Worm (Caenorhabditis elegans) whole organism, L4 larva: ENCODE measurements around the gene ceh-30.
A peak's percentile ranks its signal among the peaks of the same experiment; 100 is the strongest.

ENCODE experiments used
- F10B5.3 ChIP-seq: sonication (generic microtip); optimal IDR thresholded peaks from 2 replicates; lab custom pipeline; 2016; ENCODE audit warnings: mild to moderate bottlenecking, missing genetic modification characterization, missing compliant biosample characterization
- F44E2.7 ChIP-seq: fragments of 200-800 bp; sonication (Bioruptor generic); IDR thresholded peaks from 2 replicates; pipeline ENCODE4 v2.1.2; 2022; ENCODE audit warnings: missing genetic modification characterization, missing compliant biosample characterization
- R02D3.7 ChIP-seq: fragments of 150-350 bp; sonication (generic microtip); optimal IDR thresholded peaks from 3 replicates; lab custom pipeline; 2014; ENCODE audit warnings: missing biosample characterization, missing genetic modification characterization
- T20F7.1 ChIP-seq: fragments of 200-800 bp; sonication (Bioruptor generic); optimal IDR thresholded peaks from 2 replicates; lab custom pipeline; 2018; ENCODE audit warnings: mild to moderate bottlenecking, missing genetic modification characterization, missing compliant biosample characterization
- T26A8.4 ChIP-seq: fragments of 200-800 bp; sonication (Bioruptor generic); IDR thresholded peaks from 2 replicates; pipeline ENCODE4 v1.3.6; 2022; ENCODE audit warnings: missing genetic modification characterization, missing compliant biosample characterization
- Y48G9A.11 ChIP-seq: fragments of 200-800 bp; sonication (Bioruptor generic); IDR thresholded peaks from 2 replicates; pipeline ENCODE4 v1.3.6; 2022; ENCODE audit warnings: missing genetic modification reagents, missing genetic modification characterization, missing compliant biosample characterization
- Y75B8A.6 ChIP-seq: fragments of 200-800 bp; sonication (Bioruptor generic); IDR thresholded peaks from 2 replicates; pipeline ENCODE4 v1.3.6; 2022; ENCODE audit warnings: missing genetic modification reagents, missing genetic modification characterization, missing compliant biosample characterization
- ZK546.5 ChIP-seq, 2 experiments: sonication (generic microtip); optimal IDR thresholded peaks; 2 replicates each; lab custom pipeline; 2017; ENCODE audit warnings: missing biosample characterization in 2 of 2, missing genetic modification characterization in 2 of 2
- aha-1 ChIP-seq: fragments of 150-350 bp; peaks from one replicate; lab custom pipeline; 2014; ENCODE audit warnings: missing biosample characterization, missing genetic modification characterization
- attf-4 ChIP-seq: sonication (generic microtip); optimal IDR thresholded peaks from 3 replicates; lab custom pipeline; 2017; ENCODE audit warnings: missing biosample characterization, missing genetic modification characterization
- ceh-20 ChIP-seq: fragments of 200-800 bp; sonication (Bioruptor generic); IDR thresholded peaks from 2 replicates; pipeline ENCODE4 v1.3.6; 2022; ENCODE audit warnings: missing genetic modification reagents, missing genetic modification characterization, missing compliant biosample characterization
- ceh-62 ChIP-seq: sonication (generic microtip); optimal IDR thresholded peaks from 2 replicates; lab custom pipeline; 2017; ENCODE audit warnings: missing biosample characterization, missing genetic modification characterization
- ctbp-1 ChIP-seq: fragments of 200-800 bp; sonication (Bioruptor generic); IDR thresholded peaks from 2 replicates; pipeline ENCODE4 v1.3.6; 2022; ENCODE audit warnings: missing genetic modification reagents, missing genetic modification characterization, missing compliant biosample characterization
- daf-16 ChIP-seq, 3 experiments: sonication (generic microtip); optimal IDR thresholded peaks; 2 replicates each; lab custom pipeline; 2016 to 2017; ENCODE audit warnings: missing genetic modification characterization in 3 of 3, missing genetic modification reagents in 3 of 3, mild to moderate bottlenecking in 2 of 3, missing compliant biosample characterization in 2 of 3, missing biosample characterization in 1 of 3, moderate library complexity in 1 of 3
- dmd-6 ChIP-seq: fragments of 200-800 bp; sonication (Bioruptor generic); IDR thresholded peaks from 2 replicates; pipeline ENCODE4 v1.3.6; 2022; ENCODE audit warnings: missing genetic modification reagents, missing genetic modification characterization, missing compliant biosample characterization
- dmd-8 ChIP-seq: fragments of 200-800 bp; sonication (Bioruptor generic); IDR thresholded peaks from 2 replicates; pipeline ENCODE4 v1.3.6; 2022; ENCODE audit warnings: missing genetic modification characterization, missing compliant biosample characterization
- egl-43 ChIP-seq: fragments of 200-800 bp; sonication (Bioruptor generic); IDR thresholded peaks from 2 replicates; pipeline ENCODE4 v1.3.6; 2022; ENCODE audit warnings: missing genetic modification reagents, missing genetic modification characterization, missing compliant biosample characterization
- fkh-10 ChIP-seq: fragments of 150-350 bp; optimal IDR thresholded peaks from 2 replicates; lab custom pipeline; 2014; ENCODE audit warnings: missing biosample characterization, missing genetic modification reagents, missing genetic modification characterization
- jun-1 ChIP-seq: fragments of 150-350 bp; optimal IDR thresholded peaks from 2 replicates; lab custom pipeline; 2014; ENCODE audit warnings: missing biosample characterization, missing genetic modification reagents, missing genetic modification characterization
- lim-7 ChIP-seq: fragments of 200-800 bp; sonication (Bioruptor generic); IDR thresholded peaks from 2 replicates; pipeline ENCODE4 v1.3.6; 2022; ENCODE audit warnings: missing genetic modification characterization, missing compliant biosample characterization
- lin-13 ChIP-seq: fragments of 150-350 bp; optimal IDR thresholded peaks from 2 replicates; lab custom pipeline; 2014; ENCODE audit warnings: missing biosample characterization, missing genetic modification reagents, missing genetic modification characterization
- lin-29 ChIP-seq: fragments of 200-800 bp; sonication (Bioruptor generic); IDR thresholded peaks from 2 replicates; pipeline ENCODE4 v1.3.6; 2022; ENCODE audit warnings: missing genetic modification reagents, missing genetic modification characterization, missing compliant biosample characterization
- lir-3 ChIP-seq: sonication (generic microtip); optimal IDR thresholded peaks from 2 replicates; lab custom pipeline; 2016; ENCODE audit warnings: mild to moderate bottlenecking, missing genetic modification characterization, missing compliant biosample characterization
- madf-9 ChIP-seq: fragments of 200-800 bp; sonication (Bioruptor generic); conservative IDR thresholded peaks from 2 replicates; pipeline ENCODE4 v1.3.6; 2022; ENCODE audit warnings: missing genetic modification reagents, missing genetic modification characterization, missing compliant biosample characterization
- mdt-29 ChIP-seq: fragments of 200-800 bp; sonication (Bioruptor generic); IDR thresholded peaks from 2 replicates; pipeline ENCODE4 v1.3.6; 2022; ENCODE audit warnings: missing genetic modification reagents, missing genetic modification characterization, missing compliant biosample characterization
- mep-1 ChIP-seq: fragments of 150-350 bp; sonication (generic microtip); optimal IDR thresholded peaks from 3 replicates; lab custom pipeline; 2014; ENCODE audit warnings: missing biosample characterization, missing genetic modification characterization
- nhr-11 ChIP-seq: fragments of 150-350 bp; optimal IDR thresholded peaks from 2 replicates; lab custom pipeline; 2014; ENCODE audit warnings: missing biosample characterization, missing genetic modification characterization
- nhr-111 ChIP-seq: fragments of 200-800 bp; sonication (Bioruptor generic); optimal IDR thresholded peaks from 2 replicates; lab custom pipeline; 2018; ENCODE audit warnings: mild to moderate bottlenecking, missing genetic modification characterization, missing compliant biosample characterization
- nhr-25 ChIP-seq: sonication (generic microtip); optimal IDR thresholded peaks from 2 replicates; lab custom pipeline; 2017; ENCODE audit warnings: missing genetic modification characterization, mild to moderate bottlenecking, missing compliant biosample characterization, antibody characterized with exemption, moderate library complexity, borderline replicate concordance; ENCODE audit not compliant: insufficient read depth
- nhr-76 ChIP-seq: fragments of 150-350 bp; optimal IDR thresholded peaks from 2 replicates; lab custom pipeline; 2014; ENCODE audit warnings: missing biosample characterization, missing genetic modification characterization
- php-3 ChIP-seq: fragments of 200-800 bp; sonication (Bioruptor generic); IDR thresholded peaks from 2 replicates; pipeline ENCODE4 v1.3.6; 2022; ENCODE audit warnings: missing genetic modification reagents, missing genetic modification characterization, missing compliant biosample characterization
- rbr-2 ChIP-seq: sonication (generic microtip); optimal IDR thresholded peaks from 2 replicates; lab custom pipeline; 2016; ENCODE audit warnings: missing genotype, missing genetic modification characterization, missing compliant biosample characterization
- set-16 ChIP-seq: fragments of 200-800 bp; sonication (Bioruptor generic); IDR thresholded peaks from 2 replicates; pipeline ENCODE4 v1.3.6; 2022; ENCODE audit warnings: missing genetic modification reagents, missing genetic modification characterization, missing compliant biosample characterization
- snpc-1.2 ChIP-seq: fragments of 200-800 bp; sonication (Bioruptor generic); IDR thresholded peaks from 2 replicates; pipeline ENCODE4 v1.3.6; 2022; ENCODE audit warnings: missing genetic modification reagents, missing genetic modification characterization, missing compliant biosample characterization
- snpc-4 ChIP-seq: fragments of 150-350 bp; optimal IDR thresholded peaks from 2 replicates; lab custom pipeline; 2014; ENCODE audit warnings: missing biosample characterization, missing genetic modification characterization
- spr-1 ChIP-seq: sonication (generic microtip); optimal IDR thresholded peaks from 2 replicates; lab custom pipeline; 2016; ENCODE audit warnings: mild to moderate bottlenecking, missing genetic modification characterization, missing compliant biosample characterization
- tag-97 ChIP-seq: fragments of 200-800 bp; sonication (Bioruptor generic); IDR thresholded peaks from 2 replicates; pipeline ENCODE4 v1.3.6; 2022; ENCODE audit warnings: missing genetic modification characterization, missing compliant biosample characterization
- tra-1 ChIP-seq: fragments of 200-800 bp; sonication (Bioruptor generic); IDR thresholded peaks from 2 replicates; pipeline ENCODE4 v1.3.6; 2022; ENCODE audit warnings: missing genetic modification reagents, missing genetic modification characterization, missing compliant biosample characterization
- unc-39 ChIP-seq: sonication (generic microtip); optimal IDR thresholded peaks from 2 replicates; lab custom pipeline; 2017; ENCODE audit warnings: missing biosample characterization, missing genetic modification characterization
- vab-7 ChIP-seq: fragments of 200-800 bp; sonication (Bioruptor generic); IDR thresholded peaks from 2 replicates; pipeline ENCODE4 v1.3.6; 2022; ENCODE audit warnings: missing genetic modification reagents, missing genetic modification characterization, missing compliant biosample characterization
- zfp-3 ChIP-seq: fragments of 200-800 bp; sonication (Bioruptor generic); conservative IDR thresholded peaks from 2 replicates; pipeline ENCODE4 v1.3.6; 2022; ENCODE audit warnings: missing genetic modification reagents, missing genetic modification characterization, missing compliant biosample characterization
- ztf-11 ChIP-seq: fragments of 150-350 bp; optimal IDR thresholded peaks from 2 replicates; lab custom pipeline; 2014; ENCODE audit warnings: missing biosample characterization, missing genetic modification characterization

Gene ceh-30

ce11 chrX:3112946-3113427, 49.6 kb downstream of the ceh-30 start, which contains the start of gene gpd-3 (continued):
- no peak; the same call in 1 of the 2 replicates for TF ChIP-seq mdt-29 (GFP tag; lab: Robert Waterston, UW)
- no peak for TF ChIP-seq jun-1 (tag; lab: Kevin White, UChicago)
- TF ChIP-seq lir-3 (tag; lab: Kevin White, UChicago): no peak
- no peak for TF ChIP-seq Y48G9A.11 (GFP tag; lab: Robert Waterston, UW)
- peak; percentile 60 for TF ChIP-seq mep-1
- TF ChIP-seq nhr-76: no peak
- 0 out of 2 replicates have a peak, but pooled peaks have one; percentile 27 for TF ChIP-seq lin-29 (GFP tag; lab: Robert Waterston, UW)
- TF ChIP-seq daf-16 (GFP tag; optimal IDR thresholded peaks at IDR 0.05; lab: Kevin White, UChicago): no peak
- TF ChIP-seq daf-16 (tag; optimal IDR thresholded peaks at IDR 0.05; lab: Kevin White, UChicago): peak; percentile 41
- no peak for TF ChIP-seq F44E2.7 (GFP tag; lab: Robert Waterston, UW)
- TF ChIP-seq tra-1: peak; percentile 34; the same call in 1 of the 2 replicates
- no peak for TF ChIP-seq ztf-11 (tag; lab: Kevin White, UChicago)
- no peak for TF ChIP-seq Y75B8A.6 (GFP tag; lab: Robert Waterston, UW)
- TF ChIP-seq php-3 (GFP tag; lab: Robert Waterston, UW): no peak
- TF ChIP-seq fkh-10 (GFP tag; lab: Kevin White, UChicago): no peak
- TF ChIP-seq T26A8.4 (GFP tag; lab: Robert Waterston, UW): peak; percentile 75
- peak; percentile 28; the same call in 1 of the 2 replicates for TF ChIP-seq dmd-6 (GFP tag; lab: Robert Waterston, UW)
- TF ChIP-seq aha-1 (tag; lab: Kevin White, UChicago): peak; percentile 60
- no peak for TF ChIP-seq snpc-4 (tag; lab: Kevin White, UChicago)
- peak; percentile 27; the same call in 1 of the 2 replicates for TF ChIP-seq dmd-8 (GFP tag; lab: Robert Waterston, UW)
- 0 out of 2 replicates have a peak, but pooled peaks have one; percentile 59 for TF ChIP-seq egl-43 (GFP tag; lab: Robert Waterston, UW)

ce11 chrX:3113693-3114092, 50.3 kb downstream of the ceh-30 start:
- TF ChIP-seq T26A8.4 (GFP tag; lab: Robert Waterston, UW): peak; percentile 5; the same call in 1 of the 2 replicates
- peak; percentile 28 for TF ChIP-seq zfp-3 (GFP tag; lab: Robert Waterston, UW)
- TF ChIP-seq ceh-20: peak; percentile 14; the same call in 1 of the 2 replicates
- TF ChIP-seq mdt-29 (GFP tag; lab: Robert Waterston, UW): peak; percentile 21; the same call in 1 of the 2 replicates
- TF ChIP-seq set-16 (GFP tag; lab: Robert Waterston, UW): peak; percentile 60
- TF ChIP-seq dmd-8 (GFP tag; lab: Robert Waterston, UW): 0 out of 2 replicates have a peak, but pooled peaks have one; percentile 34
- peak; percentile 38; the same call in 1 of the 2 replicates for TF ChIP-seq tra-1
- 0 out of 2 replicates have a peak, but pooled peaks have one; percentile 34 for TF ChIP-seq egl-43 (GFP tag; lab: Robert Waterston, UW)
- peak; percentile 62 for TF ChIP-seq aha-1 (tag; lab: Kevin White, UChicago)
- TF ChIP-seq, all 104 proteins: peak for 9; not testable (repeated sequence) for 95

ce11 chrX:3114306-3115133, 51.1 kb downstream of the ceh-30 start, which contains the start of gene gpd-2:
TSS of gene gpd-2 (minus strand) at chrX:3114689.
- TF ChIP-seq nhr-25: peak; percentile 60
- TF ChIP-seq ceh-62: no peak
- TF ChIP-seq lin-13 (GFP tag; lab: Kevin White, UChicago): no peak
- TF ChIP-seq ZK546.5 (tag; optimal IDR thresholded peaks at IDR 0.05; lab: Kevin White, UChicago): no peak
- TF ChIP-seq rbr-2 (tag; lab: Kevin White, UChicago): no peak
- 0 out of 2 replicates have a peak, but pooled peaks have one; percentile 6 for TF ChIP-seq dmd-6 (GFP tag; lab: Robert Waterston, UW)
- no peak for TF ChIP-seq R02D3.7 (tag; lab: Kevin White, UChicago)
- TF ChIP-seq egl-43 (GFP tag; lab: Robert Waterston, UW): peak; percentile 45; the same call in 1 of the 2 replicates
- no peak for TF ChIP-seq daf-16 (GFP tag; optimal IDR thresholded peaks at IDR 0.05; lab: Kevin White, UChicago)
- TF ChIP-seq daf-16 (tag; optimal IDR thresholded peaks at IDR 0.05; lab: Kevin White, UChicago): peak; percentile 26
- no peak for TF ChIP-seq unc-39 (tag; lab: Kevin White, UChicago)
- TF ChIP-seq snpc-1.2 (GFP tag; lab: Robert Waterston, UW): 0 out of 2 replicates have a peak, but pooled peaks have one; percentile 22
- TF ChIP-seq T20F7.1 (GFP tag; lab: Kevin White, UChicago): no peak
- no peak for TF ChIP-seq spr-1 (tag; lab: Kevin White, UChicago)
- TF ChIP-seq nhr-11 (tag; lab: Kevin White, UChicago): no peak
- TF ChIP-seq ctbp-1 (GFP tag; lab: Robert Waterston, UW): no peak
- TF ChIP-seq aha-1 (tag; lab: Kevin White, UChicago): peak; percentile 93
- peak; percentile 73; the same call in 1 of the 2 replicates for TF ChIP-seq T26A8.4 (GFP tag; lab: Robert Waterston, UW)
- no peak; the same call in 1 of the 2 replicates for TF ChIP-seq set-16 (GFP tag; lab: Robert Waterston, UW)
- no peak for TF ChIP-seq nhr-111 (GFP tag; lab: Kevin White, UChicago)
- no peak; the same call in 1 of the 2 replicates for TF ChIP-seq madf-9
- peak; percentile 49; the same call in 1 of the 2 replicates for TF ChIP-seq lim-7 (GFP tag; lab: Robert Waterston, UW)
- no peak for TF ChIP-seq F10B5.3 (tag; lab: Kevin White, UChicago)
- no peak for TF ChIP-seq tag-97 (GFP tag; lab: Robert Waterston, UW)
- TF ChIP-seq Y48G9A.11 (GFP tag; lab: Robert Waterston, UW): no peak
- no peak for TF ChIP-seq attf-4 (tag; lab: Kevin White, UChicago)
- TF ChIP-seq vab-7 (GFP tag; lab: Robert Waterston, UW): 0 out of 2 replicates have a peak, but pooled peaks have one; percentile 6
